Fruit fly (Drosophila melanogaster) whole organism, embryonic: ENCODE results near the gene CG34148.

Experiments
- Abd-B ChIP-seq: fragments of 200-800 bp; sonication (Bioruptor generic); optimal IDR thresholded peaks from 2 replicates; lab custom pipeline; 2018; ENCODE audit warnings: missing biosample characterization, mild to moderate bottlenecking, missing genetic modification characterization, moderate library complexity
- Aef1 ChIP-seq: fragments of 200-800 bp; sonication (Bioruptor generic); IDR thresholded peaks from 3 replicates; pipeline ENCODE4 v1.3.6; 2022; ENCODE audit warnings: missing biosample characterization, missing genetic modification characterization
- Bgb ChIP-seq: fragments of 200-800 bp; sonication (Bioruptor generic); IDR thresholded peaks from 2 replicates; pipeline ENCODE4 v1.3.6; 2022; ENCODE audit warnings: missing biosample characterization, missing genetic modification characterization; ENCODE audit not compliant: partially characterized antibody
- CG10267 ChIP-seq: fragments of 200-800 bp; sonication (Bioruptor generic); optimal IDR thresholded peaks from 2 replicates; lab custom pipeline; 2018; ENCODE audit warnings: missing biosample characterization, mild to moderate bottlenecking, missing genetic modification characterization, moderate library complexity
- CG10274 ChIP-seq: fragments of 200-800 bp; sonication (Bioruptor generic); optimal IDR thresholded peaks from 3 replicates; lab custom pipeline; 2017; ENCODE audit warnings: missing biosample characterization, mild to moderate bottlenecking, missing genetic modification characterization
- CG10321 ChIP-seq: fragments of 200-800 bp; sonication (Bioruptor generic); IDR thresholded peaks from 2 replicates; pipeline ENCODE4 v1.3.6; 2022; ENCODE audit warnings: missing biosample characterization, missing genetic modification characterization
- CG10431 ChIP-seq: fragments of 200-800 bp; sonication (Bioruptor generic); optimal IDR thresholded peaks from 3 replicates; lab custom pipeline; 2018; ENCODE audit warnings: missing biosample characterization, mild to moderate bottlenecking, missing genetic modification characterization
- CG10565 ChIP-seq: fragments of 200-800 bp; sonication (Bioruptor generic); optimal IDR thresholded peaks from 3 replicates; lab custom pipeline; 2016; ENCODE audit warnings: missing biosample characterization, mild to moderate bottlenecking, missing genetic modification characterization
- CG11085 ChIP-seq: fragments of 200-800 bp; sonication (Bioruptor generic); IDR thresholded peaks from 2 replicates; pipeline ENCODE4 v1.3.6; 2022; ENCODE audit warnings: missing biosample characterization, missing genetic modification characterization
- CG13894 ChIP-seq: fragments of 200-800 bp; sonication (Bioruptor generic); optimal IDR thresholded peaks from 3 replicates; lab custom pipeline; 2018; ENCODE audit warnings: missing biosample characterization, mild to moderate bottlenecking, missing genetic modification characterization, moderate library complexity
- CG15479 ChIP-seq: fragments of 200-800 bp; sonication (Bioruptor generic); optimal IDR thresholded peaks from 3 replicates; lab custom pipeline; 2019; ENCODE audit warnings: missing biosample characterization, mild to moderate bottlenecking, missing genetic modification characterization, moderate library complexity
- CG15696 ChIP-seq: fragments of 200-800 bp; sonication (Bioruptor generic); optimal IDR thresholded peaks from 2 replicates; lab custom pipeline; 2019; ENCODE audit warnings: missing biosample characterization, mild to moderate bottlenecking, missing genetic modification characterization, moderate library complexity
- CG18262 ChIP-seq: fragments of 200-800 bp; optimal IDR thresholded peaks from 3 replicates; lab custom pipeline; 2019; ENCODE audit warnings: missing biosample characterization, mild to moderate bottlenecking, missing genetic modification characterization, moderate library complexity
- CG1832 ChIP-seq: fragments of 200-800 bp; sonication (Bioruptor generic); optimal IDR thresholded peaks from 2 replicates; lab custom pipeline; 2017; ENCODE audit warnings: missing biosample characterization, mild to moderate bottlenecking, missing genetic modification characterization, inconsistent platforms
- CG2202 ChIP-seq: fragments of 200-800 bp; sonication (Bioruptor generic); optimal IDR thresholded peaks from 2 replicates; lab custom pipeline; 2018; ENCODE audit warnings: missing biosample characterization, mild to moderate bottlenecking, missing genetic modification characterization
- CG4424 ChIP-seq: fragments of 200-800 bp; sonication (Bioruptor generic); optimal IDR thresholded peaks from 3 replicates; lab custom pipeline; 2016; ENCODE audit warnings: missing biosample characterization, missing genetic modification characterization
- CG4730 ChIP-seq: fragments of 200-800 bp; sonication (Bioruptor generic); IDR thresholded peaks from 2 replicates; pipeline ENCODE4 v1.3.6; 2022; ENCODE audit warnings: missing biosample characterization, missing genetic modification characterization
- CG6765 ChIP-seq: fragments of 200-800 bp; sonication (Bioruptor generic); optimal IDR thresholded peaks from 3 replicates; lab custom pipeline; 2017; ENCODE audit warnings: missing biosample characterization, mild to moderate bottlenecking, missing genetic modification characterization
- CG7928 ChIP-seq: fragments of 200-800 bp; sonication (Bioruptor generic); optimal IDR thresholded peaks from 2 replicates; lab custom pipeline; 2017; ENCODE audit warnings: missing biosample characterization, mild to moderate bottlenecking, missing genetic modification characterization
- CG7963 ChIP-seq: fragments of 200-800 bp; sonication (Bioruptor generic); IDR thresholded peaks from 3 replicates; pipeline ENCODE4 v1.3.6; 2022; ENCODE audit warnings: missing biosample characterization, missing genetic modification characterization; ENCODE audit not compliant: partially characterized antibody
- CG8089 ChIP-seq: fragments of 200-800 bp; sonication (Bioruptor generic); optimal IDR thresholded peaks from 3 replicates; lab custom pipeline; 2016; ENCODE audit warnings: missing biosample characterization, missing genetic modification characterization
- D19B ChIP-seq: fragments of 200-800 bp; sonication (Bioruptor generic); optimal IDR thresholded peaks from 2 replicates; lab custom pipeline; 2017; ENCODE audit warnings: missing biosample characterization, mild to moderate bottlenecking, missing genetic modification characterization
- Dad ChIP-seq: fragments of 200-800 bp; sonication (Bioruptor generic); optimal IDR thresholded peaks from 3 replicates; lab custom pipeline; 2016; ENCODE audit warnings: missing biosample characterization, missing genetic modification characterization
- Deaf1 ChIP-seq: fragments of 200-800 bp; optimal IDR thresholded peaks from 3 replicates; lab custom pipeline; 2019; ENCODE audit warnings: missing biosample characterization, mild to moderate bottlenecking, missing genetic modification characterization, moderate library complexity
- Fer2 ChIP-seq: fragments of 200-800 bp; sonication (Bioruptor generic); optimal IDR thresholded peaks from 2 replicates; lab custom pipeline; 2018; ENCODE audit warnings: missing biosample characterization, mild to moderate bottlenecking, missing genetic modification characterization, moderate library complexity
- H15 ChIP-seq: fragments of 200-800 bp; sonication (Bioruptor generic); IDR thresholded peaks from 3 replicates; pipeline ENCODE4 v1.3.6; 2022; ENCODE audit warnings: missing biosample characterization, missing genetic modification characterization
- HHEX ChIP-seq: fragments of 200-800 bp; sonication (Bioruptor generic); optimal IDR thresholded peaks from 3 replicates; lab custom pipeline; 2017; ENCODE audit warnings: missing biosample characterization, mild to moderate bottlenecking, missing genetic modification characterization, missing genetic modification reagents
- Hr3 ChIP-seq: fragments of 200-800 bp; sonication (Bioruptor generic); optimal IDR thresholded peaks from 3 replicates; lab custom pipeline; 2016; ENCODE audit warnings: missing biosample characterization, missing genetic modification characterization
- Hsf ChIP-seq: fragments of 200-800 bp; sonication (Bioruptor generic); optimal IDR thresholded peaks from 3 replicates; lab custom pipeline; 2016; ENCODE audit warnings: missing biosample characterization, missing genetic modification characterization
- Lim3 ChIP-seq: fragments of 200-800 bp; sonication (Bioruptor generic); IDR thresholded peaks from 2 replicates; pipeline ENCODE4 v1.3.6; 2022; ENCODE audit warnings: missing biosample characterization, missing genetic modification characterization
- Myb ChIP-seq: fragments of 200-800 bp; sonication (Bioruptor generic); optimal IDR thresholded peaks from 2 replicates; lab custom pipeline; 2016; ENCODE audit warnings: missing biosample characterization, missing genetic modification characterization
- TFAM ChIP-seq: fragments of 200-800 bp; sonication (Bioruptor generic); optimal IDR thresholded peaks from 2 replicates; lab custom pipeline; 2017; ENCODE audit warnings: missing biosample characterization, missing genetic modification characterization, inconsistent platforms
- bab2 ChIP-seq: fragments of 200-800 bp; sonication (Bioruptor generic); optimal IDR thresholded peaks from 2 replicates; lab custom pipeline; 2016; ENCODE audit warnings: missing biosample characterization, missing genetic modification characterization
- bsh ChIP-seq, 2 experiments: fragments of 200-800 bp; sonication (Bioruptor generic); optimal IDR thresholded peaks; 2 replicates each; lab custom pipeline; 2017 to 2018; ENCODE audit warnings: mild to moderate bottlenecking in 2 of 2, missing biosample characterization in 2 of 2, missing genetic modification characterization in 2 of 2, moderate library complexity in 1 of 2
- cas ChIP-seq: fragments of 200-800 bp; sonication (Bioruptor generic); IDR thresholded peaks from 2 replicates; pipeline ENCODE4 v1.3.6; 2022; ENCODE audit warnings: missing biosample characterization, missing genetic modification characterization
- crp ChIP-seq, 2 experiments: fragments of 200-800 bp; sonication (Bioruptor generic); optimal IDR thresholded peaks; 2 replicates in 1 of 2; 3 replicates in 1 of 2; lab custom pipeline; 2017; ENCODE audit warnings: missing biosample characterization in 2 of 2, missing genetic modification characterization in 2 of 2, mild to moderate bottlenecking in 1 of 2, moderate library complexity in 1 of 2
- dati ChIP-seq: fragments of 200-800 bp; sonication (Bioruptor generic); IDR thresholded peaks from 2 replicates; pipeline ENCODE4 v1.3.6; 2022; ENCODE audit warnings: missing biosample characterization, missing genetic modification characterization
- dpn ChIP-seq, 2 experiments: fragments of 200-800 bp; sonication (Bioruptor generic); optimal IDR thresholded peaks; 3 replicates each; lab custom pipeline; 2016; ENCODE audit warnings: missing biosample characterization in 2 of 2, missing genetic modification characterization in 2 of 2
- eve ChIP-seq, 2 experiments: fragments of >200 bp; optimal IDR thresholded peaks; 2 replicates each; lab custom pipeline; 2017; ENCODE audit warnings: missing biosample characterization in 2 of 2, missing genetic modification characterization in 2 of 2
- grn ChIP-seq: fragments of 200-800 bp; sonication (Bioruptor generic); optimal IDR thresholded peaks from 3 replicates; lab custom pipeline; 2017; ENCODE audit warnings: missing biosample characterization, missing genetic modification characterization
- hb ChIP-seq: fragments of 200-800 bp; sonication (Bioruptor generic); IDR thresholded peaks from 3 replicates; pipeline ENCODE4 v1.3.6; 2022; ENCODE audit warnings: missing biosample characterization, missing genetic modification characterization; ENCODE audit not compliant: partially characterized antibody
- ind ChIP-seq: fragments of 200-800 bp; sonication (Bioruptor generic); optimal IDR thresholded peaks from 3 replicates; lab custom pipeline; 2016; ENCODE audit warnings: missing biosample characterization, missing genetic modification characterization
- kah ChIP-seq: fragments of 200-800 bp; sonication (Bioruptor generic); optimal IDR thresholded peaks from 2 replicates; lab custom pipeline; 2018; ENCODE audit warnings: missing biosample characterization, mild to moderate bottlenecking, missing genetic modification characterization
- odd ChIP-seq: fragments of 200-800 bp; sonication (Bioruptor generic); optimal IDR thresholded peaks from 2 replicates; lab custom pipeline; 2017; ENCODE audit warnings: missing biosample characterization, mild to moderate bottlenecking, missing genetic modification characterization
- otp ChIP-seq: fragments of 200-800 bp; sonication (Bioruptor generic); IDR thresholded peaks from 3 replicates; pipeline ENCODE4, ENCODE4 v1.3.6; 2022; ENCODE audit warnings: missing biosample characterization, missing genetic modification characterization
- pfk ChIP-seq: fragments of 200-800 bp; sonication (Bioruptor generic); optimal IDR thresholded peaks from 2 replicates; lab custom pipeline; 2018; ENCODE audit warnings: missing biosample characterization, mild to moderate bottlenecking, missing genetic modification characterization, moderate library complexity
- row ChIP-seq: fragments of 200-800 bp; sonication (Bioruptor generic); IDR thresholded peaks from 3 replicates; pipeline ENCODE4 v1.3.6; 2022; ENCODE audit warnings: missing biosample characterization, missing genetic modification characterization
- stwl ChIP-seq: fragments of 200-800 bp; sonication (Bioruptor generic); optimal IDR thresholded peaks from 3 replicates; lab custom pipeline; 2018; ENCODE audit warnings: missing biosample characterization, mild to moderate bottlenecking, missing genetic modification characterization, moderate library complexity
- sug ChIP-seq: fragments of 200-800 bp; optimal IDR thresholded peaks from 2 replicates; lab custom pipeline; 2019; ENCODE audit warnings: missing biosample characterization, mild to moderate bottlenecking, missing genetic modification characterization, moderate library complexity
- tup ChIP-seq: fragments of 200-800 bp; sonication (Bioruptor generic); optimal IDR thresholded peaks from 2 replicates; lab custom pipeline; 2016; ENCODE audit warnings: missing biosample characterization, mild to moderate bottlenecking, missing genetic modification characterization, moderate library complexity
- usp ChIP-seq: fragments of >200 bp; optimal IDR thresholded peaks from 2 replicates; lab custom pipeline; 2017; ENCODE audit warnings: missing biosample characterization, missing genetic modification characterization

CG34148 gene

DNA sequence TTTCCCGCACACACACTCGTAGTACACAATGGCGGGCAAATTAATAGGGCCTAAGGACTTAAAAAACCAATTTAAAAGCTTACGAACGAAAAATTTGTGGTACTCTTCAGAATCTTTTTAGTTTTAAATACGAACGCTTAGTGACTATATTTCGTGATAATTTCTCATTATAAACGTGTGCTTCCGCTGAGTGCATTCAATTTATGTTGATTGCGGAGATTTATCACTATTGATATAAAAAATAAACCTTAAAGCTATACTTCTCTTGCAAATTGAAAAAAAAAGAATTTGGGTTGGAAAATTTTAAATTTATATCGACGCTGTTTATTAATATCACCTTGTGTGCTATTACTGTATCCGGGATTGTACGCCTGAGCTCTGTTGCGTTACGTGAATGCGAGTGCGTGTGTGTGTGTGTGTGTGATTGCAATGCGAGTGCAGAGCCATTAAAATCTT is 29.5 kb downstream of the CG34148 start (continued):
- TF ChIP-seq CG7928 (GFP tag; lab: Kevin White, UChicago) (no peak), D19B (GFP tag; lab: Kevin White, UChicago) (peak; percentile 8), CG2202 (tag; lab: Kevin White, UChicago) (no peak), Aef1 (GFP tag; lab: Robert Waterston, UW) (no peak), Bgb (GFP tag; lab: Robert Waterston, UW) (no peak), Lim3 (no peak), CG8089 (GFP tag; lab: Kevin White, UChicago) (peak; percentile 26), hb (GFP tag; lab: Robert Waterston, UW) (no peak), CG6765 (GFP tag; lab: Kevin White, UChicago) (no peak), usp (GFP tag; lab: Kevin White, UChicago) (no peak), Abd-B (GFP tag; lab: Kevin White, UChicago) (peak; percentile 35), CG13894 (tag; lab: Kevin White, UChicago) (no peak), odd (GFP tag; lab: Kevin White, UChicago) (peak; percentile 51), Dad (GFP tag; lab: Kevin White, UChicago) (peak; percentile 27), H15 (GFP tag; lab: Robert Waterston, UW) (peak; percentile 38; the same call in 1 of the 3 replicates), CG1832 (GFP tag; lab: Kevin White, UChicago) (no peak), CG10565 (GFP tag; lab: Kevin White, UChicago) (no peak), dpn (GFP tag; optimal IDR thresholded peaks at IDR 0.05; lab: Kevin White, UChicago) (peak; percentile 53), HHEX (GFP tag; lab: Kevin White, UChicago) (peak; percentile 69), tup (GFP tag; lab: Kevin White, UChicago) (no peak), pfk (GFP tag; lab: Kevin White, UChicago) (no peak), CG11085 (GFP tag; lab: Robert Waterston, UW) (no peak), Deaf1 (tag; lab: Kevin White, UChicago) (peak; percentile 29), stwl (tag; lab: Kevin White, UChicago) (peak; percentile 7), Hr3 (GFP tag; lab: Kevin White, UChicago) (peak; percentile 56), dati (no peak), CG10431 (GFP tag; lab: Kevin White, UChicago) (peak; percentile 0), Hsf (GFP tag; lab: Kevin White, UChicago) (peak; percentile 73), kah (peak; percentile 28), CG15479 (GFP tag; lab: Kevin White, UChicago) (peak; percentile 59), bab2 (GFP tag; lab: Kevin White, UChicago) (peak; percentile 52), CG10321 (no peak), CG10274 (GFP tag; lab: Kevin White, UChicago) (peak; percentile 50), crp (GFP tag; optimal IDR thresholded peaks at IDR 0.05; lab: Kevin White, UChicago) (peak in 1 of 2 experiments; percentile 23), sug (tag; lab: Kevin White, UChicago) (peak; percentile 10), CG4424 (peak; percentile 76), ind (GFP tag; lab: Kevin White, UChicago) (peak; percentile 45), CG15696 (tag; lab: Kevin White, UChicago) (peak; percentile 78), bsh (GFP tag; optimal IDR thresholded peaks at IDR 0.05; lab: Kevin White, UChicago) (peak; percentile 60 to 88), grn (GFP tag; lab: Kevin White, UChicago) (no peak), otp (GFP tag; lab: Robert Waterston, UW) (no peak), Fer2 (tag; lab: Kevin White, UChicago) (no peak), row (peak; percentile 74), CG18262 (tag; lab: Kevin White, UChicago) (peak; percentile 91), eve (GFP tag; optimal IDR thresholded peaks at IDR 0.05; lab: Kevin White, UChicago) (peak; percentile 79 to 86), CG4730 (GFP tag; lab: Robert Waterston, UW) (no peak), CG7963 (GFP tag; lab: Robert Waterston, UW) (no peak), CG10267 (tag; lab: Kevin White, UChicago) (peak; percentile 77), cas (no peak), Myb (peak; percentile 39), TFAM (GFP tag; lab: Kevin White, UChicago) (peak; percentile 49)
